Fruit fly (Drosophila melanogaster) whole organism, embryonic: ENCODE results near the gene CG43085.

Experiments used
- Aef1 ChIP-seq: fragments of 200-800 bp; sonication (Bioruptor generic); IDR thresholded peaks from 3 replicates; pipeline ENCODE4 v1.3.6; 2022; ENCODE audit warnings: missing biosample characterization, missing genetic modification characterization
- Bgb ChIP-seq: fragments of 200-800 bp; sonication (Bioruptor generic); IDR thresholded peaks from 2 replicates; pipeline ENCODE4 v1.3.6; 2022; ENCODE audit warnings: missing biosample characterization, missing genetic modification characterization; ENCODE audit not compliant: partially characterized antibody
- Blimp-1 ChIP-seq: fragments of 200-800 bp; sonication (Bioruptor generic); optimal IDR thresholded peaks from 3 replicates; lab custom pipeline; 2018; ENCODE audit warnings: missing biosample characterization, missing genetic modification characterization, mild to moderate bottlenecking, moderate library complexity, missing genetic modification reagents
- C15 ChIP-seq: fragments of 200-800 bp; sonication (Bioruptor generic); IDR thresholded peaks from 3 replicates; pipeline ENCODE4 v1.3.6; 2022; ENCODE audit warnings: missing biosample characterization, missing genetic modification characterization
- CG10267 ChIP-seq: fragments of 200-800 bp; sonication (Bioruptor generic); optimal IDR thresholded peaks from 2 replicates; lab custom pipeline; 2018; ENCODE audit warnings: missing biosample characterization, mild to moderate bottlenecking, missing genetic modification characterization, moderate library complexity
- CG10321 ChIP-seq: fragments of 200-800 bp; sonication (Bioruptor generic); IDR thresholded peaks from 2 replicates; pipeline ENCODE4 v1.3.6; 2022; ENCODE audit warnings: missing biosample characterization, missing genetic modification characterization
- CG13123 ChIP-seq: fragments of 200-800 bp; sonication (Bioruptor generic); optimal IDR thresholded peaks from 2 replicates; lab custom pipeline; 2016; ENCODE audit warnings: missing biosample characterization, missing genetic modification characterization
- CG14667 ChIP-seq: fragments of 200-800 bp; sonication (Bioruptor generic); IDR thresholded peaks from 2 replicates; pipeline ENCODE4 v1.3.6; 2022; ENCODE audit warnings: missing biosample characterization, missing genetic modification characterization
- CG1529 ChIP-seq: fragments of 200-800 bp; sonication (Bioruptor generic); optimal IDR thresholded peaks from 3 replicates; lab custom pipeline; 2018; ENCODE audit warnings: missing biosample characterization, missing genetic modification characterization
- CG15479 ChIP-seq: fragments of 200-800 bp; sonication (Bioruptor generic); optimal IDR thresholded peaks from 3 replicates; lab custom pipeline; 2019; ENCODE audit warnings: missing biosample characterization, mild to moderate bottlenecking, missing genetic modification characterization, moderate library complexity
- CG1603 ChIP-seq: fragments of 200-800 bp; sonication (Bioruptor generic); optimal IDR thresholded peaks from 2 replicates; lab custom pipeline; 2019; ENCODE audit warnings: missing biosample characterization, mild to moderate bottlenecking, missing genetic modification characterization, moderate library complexity
- CG16813 ChIP-seq: fragments of 200-800 bp; sonication (Bioruptor generic); IDR thresholded peaks from 3 replicates; pipeline ENCODE4 v1.3.6; 2022; ENCODE audit warnings: missing biosample characterization, missing genetic modification characterization; ENCODE audit not compliant: partially characterized antibody
- CG17612 ChIP-seq: fragments of 200-800 bp; sonication (Bioruptor generic); IDR thresholded peaks from 2 replicates; pipeline ENCODE4 v1.3.6; 2022; ENCODE audit warnings: missing biosample characterization, missing genetic modification characterization
- CG2129 ChIP-seq: fragments of 200-800 bp; sonication (Bioruptor generic); IDR thresholded peaks from 2 replicates; pipeline ENCODE4 v1.3.6; 2022; ENCODE audit warnings: missing biosample characterization, missing genetic modification characterization; ENCODE audit not compliant: partially characterized antibody
- CG2889 ChIP-seq: fragments of 200-800 bp; sonication (Bioruptor generic); IDR thresholded peaks from 3 replicates; pipeline ENCODE4 v1.3.6; 2022; ENCODE audit warnings: missing biosample characterization, missing genetic modification characterization
- CG32767 ChIP-seq: fragments of 200-800 bp; sonication (Bioruptor generic); IDR thresholded peaks from 2 replicates; pipeline ENCODE4 v1.3.6; 2022; ENCODE audit warnings: missing biosample characterization, missing genetic modification characterization
- CG4424 ChIP-seq: fragments of 200-800 bp; sonication (Bioruptor generic); optimal IDR thresholded peaks from 3 replicates; lab custom pipeline; 2016; ENCODE audit warnings: missing biosample characterization, missing genetic modification characterization
- CG5245 ChIP-seq: fragments of 200-800 bp; sonication (Bioruptor generic); optimal IDR thresholded peaks from 3 replicates; lab custom pipeline; 2016; ENCODE audit warnings: missing biosample characterization, missing genetic modification characterization
- CG7786 ChIP-seq: fragments of 200-800 bp; sonication (Bioruptor generic); optimal IDR thresholded peaks from 2 replicates; lab custom pipeline; 2016; ENCODE audit warnings: missing biosample characterization, missing genetic modification characterization
- CG7928 ChIP-seq: fragments of 200-800 bp; sonication (Bioruptor generic); optimal IDR thresholded peaks from 2 replicates; lab custom pipeline; 2017; ENCODE audit warnings: missing biosample characterization, mild to moderate bottlenecking, missing genetic modification characterization
- CG8281 ChIP-seq: fragments of 200-800 bp; sonication (Bioruptor generic); optimal IDR thresholded peaks from 2 replicates; lab custom pipeline; 2018; ENCODE audit warnings: missing biosample characterization, mild to moderate bottlenecking, missing genetic modification characterization, moderate library complexity
- Dad ChIP-seq: fragments of 200-800 bp; sonication (Bioruptor generic); optimal IDR thresholded peaks from 3 replicates; lab custom pipeline; 2016; ENCODE audit warnings: missing biosample characterization, missing genetic modification characterization
- Eip74EF ChIP-seq, 2 experiments: fragments of 200-800 bp in 1 of 2; fragments of >200 bp in 1 of 2; sonication (Bioruptor generic) in 1 of 2; optimal IDR thresholded peaks; 2 replicates each; lab custom pipeline; 2017 to 2019; ENCODE audit warnings: missing biosample characterization in 2 of 2, missing genetic modification characterization in 2 of 2, mild to moderate bottlenecking in 1 of 2, moderate library complexity in 1 of 2
- HLH4C ChIP-seq: fragments of 200-800 bp; sonication (Bioruptor generic); IDR thresholded peaks from 3 replicates; pipeline ENCODE4 v1.3.6; 2022; ENCODE audit warnings: missing biosample characterization, missing genetic modification characterization; ENCODE audit not compliant: partially characterized antibody
- HmgD ChIP-seq: fragments of 200-800 bp; sonication (Bioruptor generic); optimal IDR thresholded peaks from 3 replicates; lab custom pipeline; 2016; ENCODE audit warnings: missing biosample characterization, missing genetic modification characterization
- MTF-1 ChIP-seq: fragments of 200-800 bp; sonication (Bioruptor generic); optimal IDR thresholded peaks from 2 replicates; lab custom pipeline; 2018; ENCODE audit warnings: missing biosample characterization, mild to moderate bottlenecking, missing genetic modification characterization, borderline replicate concordance
- Mes4 ChIP-seq: fragments of 200-800 bp; sonication (Bioruptor generic); optimal IDR thresholded peaks from 2 replicates; lab custom pipeline; 2016; ENCODE audit warnings: missing biosample characterization, missing genetic modification characterization
- Nf-YC ChIP-seq: fragments of 200-800 bp; optimal IDR thresholded peaks from 3 replicates; lab custom pipeline; 2019; ENCODE audit warnings: missing biosample characterization, mild to moderate bottlenecking, missing genetic modification characterization, moderate library complexity
- Rx ChIP-seq: fragments of 200-800 bp; sonication (Bioruptor generic); IDR thresholded peaks from 2 replicates; pipeline ENCODE4 v1.3.6; 2022; ENCODE audit warnings: missing biosample characterization, missing genetic modification characterization
- Spps ChIP-seq: fragments of 200-800 bp; sonication (Bioruptor generic); optimal IDR thresholded peaks from 2 replicates; lab custom pipeline; 2018; ENCODE audit warnings: missing biosample characterization, mild to moderate bottlenecking, missing genetic modification characterization
- Ssrp ChIP-seq: fragments of 200-800 bp; sonication (Bioruptor generic); optimal IDR thresholded peaks from 2 replicates; lab custom pipeline; 2018; ENCODE audit warnings: missing biosample characterization, mild to moderate bottlenecking, missing genetic modification characterization, moderate library complexity
- YL-1 ChIP-seq: fragments of 200-800 bp; sonication (Bioruptor generic); optimal IDR thresholded peaks from 3 replicates; lab custom pipeline; 2017; ENCODE audit warnings: missing biosample characterization, mild to moderate bottlenecking, missing genetic modification characterization
- abd-A ChIP-seq: fragments of 200-800 bp; sonication (Bioruptor generic); optimal IDR thresholded peaks from 3 replicates; lab custom pipeline; 2019; ENCODE audit warnings: missing biosample characterization, mild to moderate bottlenecking, missing genetic modification characterization, moderate library complexity
- az2 ChIP-seq: fragments of 200-800 bp; sonication (Bioruptor generic); optimal IDR thresholded peaks from 3 replicates; lab custom pipeline; 2016; ENCODE audit warnings: missing biosample characterization, missing genetic modification characterization
- bsh ChIP-seq, 2 experiments: fragments of 200-800 bp; sonication (Bioruptor generic); optimal IDR thresholded peaks; 2 replicates each; lab custom pipeline; 2017 to 2018; ENCODE audit warnings: mild to moderate bottlenecking in 2 of 2, missing biosample characterization in 2 of 2, missing genetic modification characterization in 2 of 2, moderate library complexity in 1 of 2
- ftz-f1 ChIP-seq: fragments of 200-800 bp; sonication (Bioruptor generic); optimal IDR thresholded peaks from 2 replicates; lab custom pipeline; 2016; ENCODE audit warnings: missing biosample characterization, missing genetic modification characterization
- gcm2 ChIP-seq: fragments of 200-800 bp; sonication (Bioruptor generic); optimal IDR thresholded peaks from 2 replicates; lab custom pipeline; 2016; ENCODE audit warnings: missing biosample characterization, missing genetic modification characterization
- gfzf ChIP-seq: fragments of 200-800 bp; sonication (Bioruptor generic); optimal IDR thresholded peaks from 2 replicates; lab custom pipeline; 2016; ENCODE audit warnings: missing biosample characterization, mild to moderate bottlenecking, missing genetic modification characterization, moderate library complexity
- grau ChIP-seq: fragments of 200-800 bp; optimal IDR thresholded peaks from 3 replicates; lab custom pipeline; 2019; ENCODE audit warnings: missing biosample characterization, mild to moderate bottlenecking, missing genetic modification characterization, moderate library complexity
- gro ChIP-seq: fragments of 200-800 bp; sonication (Bioruptor generic); optimal IDR thresholded peaks from 2 replicates; lab custom pipeline; 2016; ENCODE audit warnings: missing biosample characterization, missing genetic modification characterization
- hb ChIP-seq: fragments of 200-800 bp; sonication (Bioruptor generic); IDR thresholded peaks from 3 replicates; pipeline ENCODE4 v1.3.6; 2022; ENCODE audit warnings: missing biosample characterization, missing genetic modification characterization; ENCODE audit not compliant: partially characterized antibody
- lola ChIP-seq, 3 experiments: fragments of >200 bp in 2 of 3; fragments of 200-800 bp in 1 of 3; sonication (Bioruptor generic) in 1 of 3; optimal IDR thresholded peaks; 2 replicates each; lab custom pipeline; 2017 to 2019; ENCODE audit warnings: missing biosample characterization in 3 of 3, missing genetic modification characterization in 3 of 3, mild to moderate bottlenecking in 1 of 3, moderate library complexity in 1 of 3
- maf-S ChIP-seq: fragments of 200-800 bp; sonication (Bioruptor generic); optimal IDR thresholded peaks from 2 replicates; lab custom pipeline; 2016; ENCODE audit warnings: missing biosample characterization, missing genetic modification characterization
- mirr ChIP-seq: fragments of 200-800 bp; sonication (Bioruptor generic); optimal IDR thresholded peaks from 3 replicates; lab custom pipeline; 2018; ENCODE audit warnings: missing biosample characterization, mild to moderate bottlenecking, missing genetic modification characterization
- nerfin-2 ChIP-seq: fragments of 200-800 bp; sonication (Bioruptor generic); IDR thresholded peaks from 2 replicates; pipeline ENCODE4 v1.3.6; 2022; ENCODE audit warnings: missing biosample characterization, missing genetic modification characterization; ENCODE audit not compliant: partially characterized antibody
- pfk ChIP-seq: fragments of 200-800 bp; sonication (Bioruptor generic); optimal IDR thresholded peaks from 2 replicates; lab custom pipeline; 2018; ENCODE audit warnings: missing biosample characterization, mild to moderate bottlenecking, missing genetic modification characterization, moderate library complexity
- slou ChIP-seq: fragments of 200-800 bp; sonication (Bioruptor generic); optimal IDR thresholded peaks from 3 replicates; lab custom pipeline; 2016; ENCODE audit warnings: missing biosample characterization, missing genetic modification characterization
- sob ChIP-seq: fragments of 200-800 bp; sonication (Bioruptor generic); IDR thresholded peaks from 2 replicates; pipeline ENCODE4 v1.3.6; 2022; ENCODE audit warnings: missing biosample characterization, missing genetic modification characterization
- trh ChIP-seq: fragments of 200-800 bp; sonication (Bioruptor generic); optimal IDR thresholded peaks from 2 replicates; lab custom pipeline; 2016; ENCODE audit warnings: missing biosample characterization, missing genetic modification characterization
- zfh1 ChIP-seq: fragments of 200-800 bp; sonication (Bioruptor generic); IDR thresholded peaks from 3 replicates; pipeline ENCODE4 v1.3.6; 2022; ENCODE audit warnings: missing biosample characterization, missing genetic modification characterization

The CG43085 gene

DNA sequence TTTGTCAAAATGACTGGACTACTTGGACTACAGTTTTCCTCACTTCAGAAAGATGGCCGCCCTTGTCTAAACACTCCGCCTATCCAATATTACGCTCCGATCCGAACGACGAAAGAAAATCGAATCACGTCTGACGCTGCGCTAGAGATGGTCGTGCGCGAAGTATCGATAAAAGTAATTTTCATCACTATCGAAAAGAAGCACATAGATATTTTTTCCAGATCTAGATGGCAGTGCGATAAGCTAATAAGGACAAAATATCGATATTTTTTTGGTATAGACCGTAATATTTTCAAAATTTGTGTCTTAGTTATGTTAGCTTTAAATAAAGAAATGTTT, 1.7 kb downstream of the CG43085 start, which contains the start of gene Pep (continued):
- TF ChIP-seq CG7786 (GFP tag; lab: Kevin White, UChicago) (no peak), HmgD (GFP tag; lab: Kevin White, UChicago) (peak; percentile 74), Nf-YC (no peak), CG17612 (GFP tag; lab: Robert Waterston, UW) (no peak), mirr (GFP tag; lab: Kevin White, UChicago) (peak; percentile 20), maf-S (GFP tag; lab: Kevin White, UChicago) (peak; percentile 29), pfk (GFP tag; lab: Kevin White, UChicago) (peak; percentile 8), CG2129 (GFP tag; lab: Robert Waterston, UW) (peak; percentile 96), Dad (GFP tag; lab: Kevin White, UChicago) (peak; percentile 21), nerfin-2 (GFP tag; lab: Robert Waterston, UW) (peak; percentile 98), lola (GFP tag; optimal IDR thresholded peaks at IDR 0.05; lab: Kevin White, UChicago) (no peak), zfh1 (GFP tag; lab: Robert Waterston, UW) (peak; percentile 55; the same call in 2 of the 3 replicates), CG7928 (GFP tag; lab: Kevin White, UChicago) (no peak), MTF-1 (GFP tag; lab: Kevin White, UChicago) (no peak), ftz-f1 (GFP tag; lab: Kevin White, UChicago) (no peak), Bgb (GFP tag; lab: Robert Waterston, UW) (peak; percentile 99), sob (GFP tag; lab: Robert Waterston, UW) (peak; percentile 58; the same call in 1 of the 2 replicates), CG16813 (GFP tag; lab: Robert Waterston, UW) (peak; percentile 99), bsh (GFP tag; optimal IDR thresholded peaks at IDR 0.05; lab: Kevin White, UChicago) (peak in 1 of 2 experiments; percentile 16), abd-A (tag; lab: Kevin White, UChicago) (no peak), CG10321 (no peak), CG2889 (GFP tag; lab: Robert Waterston, UW) (no peak), CG10267 (tag; lab: Kevin White, UChicago) (peak; percentile 68), CG1529 (GFP tag; lab: Kevin White, UChicago) (no peak), Spps (no peak), YL-1 (peak; percentile 64), CG13123 (GFP tag; lab: Kevin White, UChicago) (no peak), slou (no peak), CG15479 (no peak), Blimp-1 (GFP tag; lab: Kevin White, UChicago) (no peak), az2 (GFP tag; lab: Kevin White, UChicago) (no peak), HLH4C (peak; percentile 97), Rx (GFP tag; lab: Robert Waterston, UW) (no peak), grau (tag; lab: Kevin White, UChicago) (peak; percentile 51), CG8281 (tag; lab: Kevin White, UChicago) (no peak), CG14667 (no peak), hb (GFP tag; lab: Robert Waterston, UW) (peak; percentile 97), C15 (GFP tag; lab: Robert Waterston, UW) (no peak), gfzf (GFP tag; lab: Kevin White, UChicago) (peak; percentile 46), gcm2 (GFP tag; lab: Kevin White, UChicago) (peak; percentile 27), CG32767 (GFP tag; lab: Robert Waterston, UW) (peak; percentile 87), CG4424 (GFP tag; lab: Kevin White, UChicago) (peak; percentile 39), Mes4 (no peak), CG5245 (GFP tag; lab: Kevin White, UChicago) (no peak), Eip74EF (GFP tag; optimal IDR thresholded peaks at IDR 0.05; lab: Kevin White, UChicago) (no peak), gro (GFP tag; lab: Kevin White, UChicago) (peak; percentile 81), CG1603 (peak; percentile 86), Aef1 (GFP tag; lab: Robert Waterston, UW) (no peak), Ssrp (tag; lab: Kevin White, UChicago) (no peak), trh (no peak)
